Fruit fly (Drosophila melanogaster): ENCODE measurements around the gene CG10958.

- TF ChIP-seq Hr78 (GFP tag; optimal IDR thresholded peaks at IDR 0.05) (no peak), psq (GFP tag; optimal IDR thresholded peaks at IDR 0.05) (no peak), usp (GFP tag; optimal IDR thresholded peaks at IDR 0.05) (no peak)
Measured at dm6 chrX:8106281-8107050, 25.6 kb upstream of the CG10958 start.

Measured in whole organism, wandering third instar larva.